Worm (Caenorhabditis elegans) whole organism, L1 larva: ENCODE data around the gene vhp-1.

Source experiments
- blmp-1 ChIP-seq: fragments of 150-350 bp; optimal IDR thresholded peaks from 2 replicates; lab custom pipeline; 2014; ENCODE audit warnings: missing biosample characterization, missing genetic modification characterization
- egl-27 ChIP-seq, 2 experiments: fragments of 150-350 bp in 1 of 2; sonication (generic microtip); optimal IDR thresholded peaks; 3 replicates each; lab custom pipeline; 2017 to 2018; ENCODE audit warnings: missing biosample characterization in 2 of 2, missing genetic modification characterization in 2 of 2, missing genetic modification reagents in 2 of 2
- fkh-10 ChIP-seq: sonication (generic microtip); optimal IDR thresholded peaks from 2 replicates; lab custom pipeline; 2017; ENCODE audit warnings: missing biosample characterization, missing genetic modification reagents, missing genetic modification characterization
- irx-1 ChIP-seq: sonication (generic microtip); optimal IDR thresholded peaks from 2 replicates; lab custom pipeline; 2016; ENCODE audit warnings: missing genetic modification characterization, missing compliant biosample characterization
- nhr-76 ChIP-seq: sonication (generic microtip); optimal IDR thresholded peaks from 2 replicates; lab custom pipeline; 2017; ENCODE audit warnings: missing biosample characterization, missing genetic modification characterization
- unc-130 ChIP-seq: fragments of 150-350 bp; optimal IDR thresholded peaks from 2 replicates; lab custom pipeline; 2017; ENCODE audit warnings: missing biosample characterization, missing genetic modification characterization, inconsistent platforms
- unc-86 ChIP-seq: sonication (generic microtip); optimal IDR thresholded peaks from 2 replicates; lab custom pipeline; 2016; ENCODE audit warnings: missing genetic modification characterization, missing compliant biosample characterization

DNA sequence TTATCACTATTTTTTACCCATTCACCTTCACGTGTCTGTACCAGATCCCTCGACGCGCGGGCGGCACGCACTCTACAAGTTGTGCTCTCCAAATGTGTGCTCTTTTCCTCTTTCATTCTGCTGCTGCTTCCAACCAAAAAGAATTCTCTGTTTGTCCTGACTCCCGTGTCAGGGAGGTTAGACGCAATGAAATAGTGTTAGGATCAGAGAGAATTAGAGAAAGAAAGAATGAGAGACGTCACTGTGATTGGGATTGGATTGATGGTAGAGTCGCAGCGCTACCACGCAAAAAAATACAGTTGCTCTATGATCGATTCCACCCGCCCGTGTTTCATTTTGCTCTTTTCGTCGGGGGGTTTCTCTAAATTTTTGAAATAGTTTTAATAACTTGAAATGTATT is 32.0 kb upstream of the vhp-1 start:
- no peak for TF ChIP-seq fkh-10 (GFP tag; lab: Kevin White, UChicago)
- no peak for TF ChIP-seq unc-130 (tag; lab: Kevin White, UChicago)
- no peak for TF ChIP-seq nhr-76 (tag; lab: Kevin White, UChicago)
- no peak for TF ChIP-seq egl-27 (tag; optimal IDR thresholded peaks at IDR 0.05; lab: Kevin White, UChicago)
- TF ChIP-seq irx-1, result no peak
- TF ChIP-seq blmp-1 (tag; lab: Kevin White, UChicago), result no peak
- no peak for TF ChIP-seq unc-86 (tag; lab: Kevin White, UChicago)
